Fruit fly (Drosophila melanogaster): Measurements from ENCODE around the gene Zdhhc8.

DNA sequence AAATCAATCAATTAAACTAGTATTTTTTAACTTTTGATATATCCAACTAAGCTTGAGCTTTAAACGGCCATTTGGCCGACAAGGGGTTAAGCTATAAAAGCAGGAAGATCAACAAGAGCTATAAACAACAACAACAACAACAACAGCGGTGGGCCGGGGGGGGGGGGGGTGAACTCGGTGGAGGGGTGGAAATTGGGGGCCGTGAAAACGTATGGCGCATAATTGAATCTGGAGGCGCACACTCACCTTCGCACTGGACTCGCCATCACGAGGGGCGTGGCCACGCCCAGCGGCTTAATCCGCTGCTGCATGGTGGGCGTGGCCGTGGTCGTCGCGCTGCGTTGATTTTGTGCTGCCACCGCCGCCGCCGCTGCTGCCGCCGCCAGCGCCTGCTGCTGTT lies 23.8 kb downstream of the Zdhhc8 start:
- TF ChIP-seq CG10669 (GFP tag; optimal IDR thresholded peaks at IDR 0.05) = no peak
- no peak for TF ChIP-seq CG3032 (tag; optimal IDR thresholded peaks at IDR 0.05)
- TF ChIP-seq CG6808 (GFP tag; optimal IDR thresholded peaks at IDR 0.05) = no peak
- TF ChIP-seq fd59A (GFP tag; optimal IDR thresholded peaks at IDR 0.05) = no peak
- TF ChIP-seq achi (GFP tag; optimal IDR thresholded peaks at IDR 0.05) = no peak
- no peak for TF ChIP-seq Lpt (GFP tag; optimal IDR thresholded peaks at IDR 0.05)
- TF ChIP-seq net (GFP tag; optimal IDR thresholded peaks at IDR 0.05) = no peak
- TF ChIP-seq CG7368 (GFP tag; optimal IDR thresholded peaks at IDR 0.05) = no peak
- no peak for TF ChIP-seq Gug (GFP tag; IDR thresholded peaks at IDR 0.05)

Measured in whole organism, prepupa.